Worm (Caenorhabditis elegans): ENCODE measurements around the gene grd-14.

DNA sequence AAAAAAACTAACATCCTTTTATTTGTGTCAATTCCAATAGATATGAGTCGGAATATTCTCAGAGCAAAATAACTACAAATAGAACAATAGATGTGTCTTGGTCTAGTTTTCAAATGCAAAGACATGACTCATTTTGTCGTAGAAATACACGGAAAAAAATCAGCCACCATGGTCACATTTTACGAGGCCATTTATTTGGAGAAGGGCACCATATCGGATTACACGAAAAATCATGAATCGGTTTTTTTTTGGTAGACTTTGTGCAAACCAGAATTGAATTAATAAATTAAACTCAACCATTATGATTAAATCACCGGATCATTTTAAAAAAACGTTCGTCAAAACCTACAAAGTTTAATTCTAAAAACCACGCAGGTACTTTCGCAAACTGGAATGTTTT lies 20.6 kb downstream of the grd-14 start, which contains the start of gene H03E18.2:
- TF ChIP-seq fos-1 (tag; optimal IDR thresholded peaks at IDR 0.05) (no peak), D1046.2 (GFP tag; IDR thresholded peaks at IDR 0.05) (no peak), jun-1 (tag; optimal IDR thresholded peaks at IDR 0.05) (no peak), nhr-76 (tag; optimal IDR thresholded peaks at IDR 0.05) (no peak), lin-15B (tag; optimal IDR thresholded peaks at IDR 0.05) (no peak), pha-4 (GFP tag; IDR thresholded peaks at IDR 0.05) (no peak), pha-4 (tag; optimal IDR thresholded peaks at IDR 0.05) (no peak), nhr-237 (tag; optimal IDR thresholded peaks at IDR 0.05) (no peak), egl-27 (tag; optimal IDR thresholded peaks at IDR 0.05) (no peak), R02D3.7 (tag; optimal IDR thresholded peaks at IDR 0.05) (no peak), aly-2 (tag; optimal IDR thresholded peaks at IDR 0.05) (no peak), rbr-2 (tag; optimal IDR thresholded peaks at IDR 0.05) (no peak), mdt-29 (GFP tag; IDR thresholded peaks at IDR 0.05) (no peak), ama-1 (optimal IDR thresholded peaks at IDR 0.05) (no peak)
